Fruit fly (Drosophila melanogaster): ENCODE data around the gene Atg8a.

The Atg8a gene

DNA sequence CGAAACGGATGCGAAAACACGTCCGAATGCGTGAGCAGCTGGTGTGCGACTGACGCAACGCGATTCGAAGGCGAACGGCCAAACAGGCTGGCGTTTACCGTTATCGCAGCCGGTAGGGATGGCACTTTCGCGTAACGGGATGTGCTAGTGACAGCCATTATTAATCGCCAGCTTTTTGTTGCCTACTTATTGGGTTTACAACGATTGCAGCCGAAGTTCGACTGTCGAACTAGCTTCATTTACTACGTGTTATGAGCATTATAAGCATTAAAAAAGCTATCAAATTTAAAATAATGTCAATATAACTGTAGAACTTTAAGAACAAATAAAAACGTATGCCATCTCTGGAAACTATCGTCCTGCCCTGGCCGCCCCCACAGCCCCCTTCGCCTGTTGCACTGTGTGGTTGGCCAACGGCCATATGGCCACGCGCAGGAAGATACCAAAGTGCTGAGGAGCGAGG lies 10.5 kb downstream of the Atg8a start, which contains the start of gene Rph (continued):
- TF ChIP-seq CG3407 (GFP tag; optimal IDR thresholded peaks at IDR 0.05) = no peak
- no peak for TF ChIP-seq stc (GFP tag; IDR thresholded peaks at IDR 0.05)
- TF ChIP-seq CG10274 (GFP tag; optimal IDR thresholded peaks at IDR 0.05) = no peak
- TF ChIP-seq CG17385 (GFP tag; optimal IDR thresholded peaks at IDR 0.05) = no peak
- TF ChIP-seq CG2875 (GFP tag; optimal IDR thresholded peaks at IDR 0.05) = no peak
- peak; percentile 19 for TF ChIP-seq CG15514 (GFP tag; optimal IDR thresholded peaks at IDR 0.05)
- no peak for TF ChIP-seq sd (tag; optimal IDR thresholded peaks at IDR 0.05)
- no peak for TF ChIP-seq dpn (GFP tag; optimal IDR thresholded peaks at IDR 0.05)
- peak; percentile 46; the same call in 1 of the 2 replicates for TF ChIP-seq slbo (GFP tag; IDR thresholded peaks at IDR 0.05)
- TF ChIP-seq sens (GFP tag) = peak; percentile 43
- TF ChIP-seq CG1832 (GFP tag; optimal IDR thresholded peaks at IDR 0.05) = no peak
- TF ChIP-seq ham (GFP tag; IDR thresholded peaks at IDR 0.05) = no peak
- TF ChIP-seq CG14014 (GFP tag; IDR thresholded peaks at IDR 0.05) = 0 out of 2 replicates have a peak, but pooled peaks have one; percentile 16
- TF ChIP-seq CG18764 (GFP tag; optimal IDR thresholded peaks at IDR 0.05) = no peak
- TF ChIP-seq dimm (GFP tag; IDR thresholded peaks at IDR 0.05) = no peak
- TF ChIP-seq BEAF-32 (GFP tag; optimal IDR thresholded peaks at IDR 0.05) = peak; percentile 64
- TF ChIP-seq prd (optimal IDR thresholded peaks at IDR 0.05) = no peak
- peak; percentile 44; the same call in 1 of the 3 replicates for TF ChIP-seq prd (GFP tag; IDR thresholded peaks at IDR 0.05)
- peak; percentile 81 for TF ChIP-seq Med (GFP tag)
- no peak for TF ChIP-seq CG14050 (GFP tag; IDR thresholded peaks at IDR 0.05)
- no peak for TF ChIP-seq CG31365 (tag; optimal IDR thresholded peaks at IDR 0.05)
- no peak for TF ChIP-seq Mes4 (GFP tag; optimal IDR thresholded peaks at IDR 0.05)
- no peak for TF ChIP-seq ken (GFP tag; IDR thresholded peaks at IDR 0.05)
- TF ChIP-seq CG17568 (GFP tag; optimal IDR thresholded peaks at IDR 0.05) = no peak
- peak; percentile 33 for TF ChIP-seq mam (GFP tag; optimal IDR thresholded peaks at IDR 0.05)
- no peak for TF ChIP-seq CG7987 (GFP tag; optimal IDR thresholded peaks at IDR 0.05)
- TF ChIP-seq zfh2 (GFP tag; optimal IDR thresholded peaks at IDR 0.05) = peak; percentile 27
- TF ChIP-seq CG1603 (tag; optimal IDR thresholded peaks at IDR 0.05) = no peak
- TF ChIP-seq CG9727 (GFP tag; optimal IDR thresholded peaks at IDR 0.05) = peak; percentile 1
- TF ChIP-seq lmd (GFP tag; IDR thresholded peaks at IDR 0.05) = peak; percentile 12; the same call in 1 of the 2 replicates
- no peak for TF ChIP-seq CG18011 (GFP tag; optimal IDR thresholded peaks at IDR 0.05)
- TF ChIP-seq kay (GFP tag; optimal IDR thresholded peaks at IDR 0.05) = no peak
- no peak for TF ChIP-seq CG18262 (tag; optimal IDR thresholded peaks at IDR 0.05)
- no peak for TF ChIP-seq CG31441 (GFP tag; IDR thresholded peaks at IDR 0.05)
- TF ChIP-seq wdn (GFP tag; IDR thresholded peaks at IDR 0.05) = no peak
- no peak for TF ChIP-seq gfzf (GFP tag; optimal IDR thresholded peaks at IDR 0.05)
- no peak for TF ChIP-seq Side (GFP tag; optimal IDR thresholded peaks at IDR 0.05)
- no peak for TF ChIP-seq eve (GFP tag; optimal IDR thresholded peaks at IDR 0.05)
- TF ChIP-seq CG12659 (GFP tag; optimal IDR thresholded peaks at IDR 0.05) = peak; percentile 18
- peak; percentile 46; the same call in 2 of the 4 replicates for TF ChIP-seq Dll (GFP tag; IDR thresholded peaks at IDR 0.05; ENCODE audit: partially characterized antibody)
- no peak for TF ChIP-seq CG17612 (GFP tag; IDR thresholded peaks at IDR 0.05)
- TF ChIP-seq Dek (tag; optimal IDR thresholded peaks at IDR 0.05) = no peak
- TF ChIP-seq dysf (GFP tag; IDR thresholded peaks at IDR 0.05) = peak; percentile 46; the same call in 1 of the 3 replicates
- no peak for TF ChIP-seq CG9817 (tag; optimal IDR thresholded peaks at IDR 0.05)
- no peak for TF ChIP-seq zen2 (GFP tag; IDR thresholded peaks at IDR 0.05; ENCODE audit: partially characterized antibody)
- TF ChIP-seq lab (GFP tag; optimal IDR thresholded peaks at IDR 0.05) = peak; percentile 55
- TF ChIP-seq Ets65A (GFP tag) = peak; percentile 90
- no peak for TF ChIP-seq CG9609 (GFP tag; optimal IDR thresholded peaks at IDR 0.05)
- TF ChIP-seq CHES-1-like (GFP tag; optimal IDR thresholded peaks at IDR 0.05) = no peak
- TF ChIP-seq trh (GFP tag; optimal IDR thresholded peaks at IDR 0.05) = no peak
- no peak for TF ChIP-seq CG11085 (GFP tag; IDR thresholded peaks at IDR 0.05)
